Worm (Caenorhabditis elegans) whole organism, midembryonic: ENCODE measurements around the gene srbc-55.

ENCODE experiments used
- flt-1 ChIP-seq: fragments of 200-800 bp; sonication (Bioruptor generic); IDR thresholded peaks from 2 replicates; pipeline ENCODE4 v1.3.6; 2022; ENCODE audit warnings: missing genetic modification characterization, missing compliant biosample characterization
- klf-2 ChIP-seq: fragments of 200-800 bp; sonication (Bioruptor generic); conservative IDR thresholded peaks from 2 replicates; pipeline ENCODE4 v1.3.6; 2022; ENCODE audit warnings: missing genetic modification reagents, missing genetic modification characterization, missing compliant biosample characterization
- med-1 ChIP-seq: sonication (generic microtip); optimal IDR thresholded peaks from 2 replicates; lab custom pipeline; 2017; ENCODE audit warnings: missing genetic modification characterization, mild to moderate bottlenecking, missing compliant biosample characterization, antibody characterized with exemption, missing genetic modification reagents; ENCODE audit not compliant: insufficient read depth

DNA sequence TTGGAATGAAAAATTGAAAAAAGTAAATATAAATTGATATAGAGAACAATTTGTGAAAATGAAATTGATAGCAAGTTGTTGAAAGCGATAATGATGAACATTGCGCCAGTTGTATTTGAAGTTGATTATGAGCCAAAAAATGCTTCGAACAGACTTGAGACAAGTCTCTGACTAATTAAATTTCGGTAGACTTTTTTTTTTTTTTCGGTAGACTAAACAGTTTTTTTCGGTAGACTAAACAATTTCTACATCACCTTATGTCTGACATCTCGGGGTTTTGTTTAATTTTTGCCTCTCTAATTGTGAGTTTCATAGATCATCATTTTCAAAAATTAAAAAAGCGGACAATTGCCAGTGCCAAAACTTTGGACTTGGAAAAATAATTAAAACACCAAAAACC lies 3.8 kb upstream of the srbc-55 start, which contains the start of gene srbc-54:
- TF ChIP-seq flt-1 (GFP tag; lab: Robert Waterston, UW): no peak
- no peak for TF ChIP-seq klf-2 (GFP tag; lab: Robert Waterston, UW)
- no peak for TF ChIP-seq med-1 (GFP tag; lab: Kevin White, UChicago)
